Worm (Caenorhabditis elegans) whole organism, young adult: ENCODE data around the gene C49H3.6.

ENCODE experiments used
- B0035.1 ChIP-seq: sonication (generic microtip); optimal IDR thresholded peaks from 2 replicates; lab custom pipeline; 2016; ENCODE audit warnings: missing genetic modification characterization, mild to moderate bottlenecking, missing compliant biosample characterization, missing genotype, missing genetic modification reagents
- F23B12.7 ChIP-seq: sonication (generic microtip); optimal IDR thresholded peaks from 2 replicates; lab custom pipeline; 2017; ENCODE audit warnings: missing genetic modification characterization, mild to moderate bottlenecking, missing compliant biosample characterization, antibody characterized with exemption, moderate library complexity; ENCODE audit not compliant: insufficient read depth
- F33H1.4 ChIP-seq: fragments of 200-800 bp; sonication (Bioruptor generic); IDR thresholded peaks from 2 replicates; pipeline ENCODE4 v1.3.6; 2022; ENCODE audit warnings: missing genetic modification reagents, missing genetic modification characterization, missing compliant biosample characterization
- F52B5.7 ChIP-seq: sonication (generic microtip); optimal IDR thresholded peaks from 2 replicates; lab custom pipeline; 2016; ENCODE audit warnings: mild to moderate bottlenecking, missing genetic modification characterization, missing compliant biosample characterization
- K12H6.12 ChIP-seq: fragments of 200-800 bp; sonication (Bioruptor generic); optimal IDR thresholded peaks from 2 replicates; lab custom pipeline; 2018; ENCODE audit warnings: mild to moderate bottlenecking, missing genetic modification characterization, missing compliant biosample characterization
- T26A5.8 ChIP-seq: sonication (generic microtip); optimal IDR thresholded peaks from 2 replicates; lab custom pipeline; 2016; ENCODE audit warnings: missing genetic modification characterization, missing compliant biosample characterization
- Y79H2A.3 ChIP-seq: fragments of 200-800 bp; sonication (Bioruptor generic); conservative IDR thresholded peaks from 2 replicates; pipeline ENCODE4 v1.3.6; 2022; ENCODE audit warnings: missing genetic modification reagents, missing genetic modification characterization, missing compliant biosample characterization
- akir-1 ChIP-seq: fragments of 200-800 bp; sonication (Bioruptor generic); optimal IDR thresholded peaks from 2 replicates; lab custom pipeline; 2018; ENCODE audit warnings: mild to moderate bottlenecking, missing genetic modification characterization, moderate library complexity, missing compliant biosample characterization
- aptf-3 ChIP-seq: fragments of 200-800 bp; sonication (Bioruptor generic); IDR thresholded peaks from 2 replicates; pipeline ENCODE4 v1.3.6; 2022; ENCODE audit warnings: missing genetic modification characterization, missing compliant biosample characterization
- atf-7 ChIP-seq: sonication (generic microtip); optimal IDR thresholded peaks from 2 replicates; lab custom pipeline; 2017; ENCODE audit warnings: mild to moderate bottlenecking, missing genetic modification characterization, missing compliant biosample characterization
- attf-3 ChIP-seq: fragments of 200-800 bp; sonication (Bioruptor generic); conservative IDR thresholded peaks from 2 replicates; pipeline ENCODE4 v1.3.6; 2022; ENCODE audit warnings: missing genetic modification reagents, missing genetic modification characterization, missing compliant biosample characterization
- attf-5 ChIP-seq: fragments of 200-800 bp; sonication (Bioruptor generic); optimal IDR thresholded peaks from 2 replicates; lab custom pipeline; 2018; ENCODE audit warnings: mild to moderate bottlenecking, missing genetic modification characterization, missing compliant biosample characterization
- cebp-1 ChIP-seq, 2 experiments: fragments of 200-800 bp in 1 of 2; sonication (Bioruptor generic) in 1 of 2; sonication (generic microtip) in 1 of 2; IDR thresholded peaks in 1 of 2; optimal IDR thresholded peaks in 1 of 2; 2 replicates each; pipeline versions ENCODE4 v1.3.6 to Lab custom; 2017 to 2022; ENCODE audit warnings: missing compliant biosample characterization in 2 of 2, missing genetic modification characterization in 2 of 2, mild to moderate bottlenecking in 1 of 2, missing genetic modification reagents in 1 of 2, moderate library complexity in 1 of 2
- cebp-2 ChIP-seq: fragments of 200-800 bp; sonication (Bioruptor generic); IDR thresholded peaks from 2 replicates; pipeline ENCODE4 v1.3.6; 2022; ENCODE audit warnings: missing genetic modification characterization, missing compliant biosample characterization
- ceh-100 ChIP-seq: fragments of 200-800 bp; sonication (Bioruptor generic); IDR thresholded peaks from 2 replicates; pipeline ENCODE4 v1.3.6; 2022; ENCODE audit warnings: missing genetic modification reagents, missing genetic modification characterization, missing compliant biosample characterization
- ceh-27 ChIP-seq: fragments of 200-800 bp; sonication (Bioruptor generic); optimal IDR thresholded peaks from 2 replicates; lab custom pipeline; 2018; ENCODE audit warnings: mild to moderate bottlenecking, missing genetic modification characterization, moderate library complexity, missing compliant biosample characterization
- ekl-4 ChIP-seq: fragments of 200-800 bp; sonication (Bioruptor generic); IDR thresholded peaks from 2 replicates; pipeline ENCODE4 v1.3.6; 2022; ENCODE audit warnings: missing genetic modification reagents, missing genetic modification characterization, missing compliant biosample characterization
- ets-4 ChIP-seq: fragments of 200-800 bp; sonication (Bioruptor generic); optimal IDR thresholded peaks from 2 replicates; lab custom pipeline; 2018; ENCODE audit warnings: mild to moderate bottlenecking, missing genetic modification characterization, missing compliant biosample characterization
- hmg-1.2 ChIP-seq: fragments of 200-800 bp; sonication (Bioruptor generic); IDR thresholded peaks from 2 replicates; pipeline ENCODE4 v1.3.6; 2022; ENCODE audit warnings: missing genetic modification reagents, missing genetic modification characterization, missing compliant biosample characterization
- let-526 ChIP-seq: fragments of 200-800 bp; sonication (Bioruptor generic); IDR thresholded peaks from 2 replicates; pipeline ENCODE4 v1.3.6; 2022; ENCODE audit warnings: missing genetic modification reagents, missing genetic modification characterization, missing compliant biosample characterization
- let-607 ChIP-seq, 2 experiments: fragments of 200-800 bp in 1 of 2; sonication (Bioruptor generic) in 1 of 2; sonication (generic microtip) in 1 of 2; optimal IDR thresholded peaks; 2 replicates each; lab custom pipeline; 2016 to 2018; ENCODE audit warnings: mild to moderate bottlenecking in 2 of 2, missing compliant biosample characterization in 2 of 2, missing genetic modification characterization in 2 of 2, moderate library complexity in 2 of 2, missing genotype in 1 of 2
- lin-26 ChIP-seq: fragments of 200-800 bp; sonication (Bioruptor generic); IDR thresholded peaks from 2 replicates; pipeline ENCODE4 v1.3.6; 2022; ENCODE audit warnings: missing genetic modification reagents, missing genetic modification characterization, missing compliant biosample characterization
- lin-35 ChIP-seq, 3 experiments: fragments of 150-350 bp in 2 of 3; sonication (generic microtip) in 1 of 3; optimal IDR thresholded peaks; 2 replicates each; lab custom pipeline; 2014 to 2018; ENCODE audit warnings: missing biosample characterization in 3 of 3, missing genetic modification characterization in 3 of 3, missing genetic modification reagents in 3 of 3
- madf-3 ChIP-seq: fragments of 200-800 bp; sonication (Bioruptor generic); IDR thresholded peaks from 2 replicates; pipeline ENCODE4 v1.3.6; 2022; ENCODE audit warnings: missing genetic modification reagents, missing genetic modification characterization, missing compliant biosample characterization
- madf-6 ChIP-seq: fragments of 200-800 bp; sonication (Bioruptor generic); IDR thresholded peaks from 2 replicates; pipeline ENCODE4 v1.3.6; 2022; ENCODE audit warnings: missing genetic modification reagents, missing genetic modification characterization, missing compliant biosample characterization
- mxl-1 ChIP-seq: sonication (generic microtip); optimal IDR thresholded peaks from 2 replicates; lab custom pipeline; 2016; ENCODE audit warnings: missing genetic modification characterization, missing compliant biosample characterization
- nfya-1 ChIP-seq: sonication (generic microtip); optimal IDR thresholded peaks from 2 replicates; lab custom pipeline; 2017; ENCODE audit warnings: antibody characterized with exemption, missing compliant biosample characterization, missing genetic modification characterization, borderline replicate concordance; ENCODE audit not compliant: insufficient read depth
- nfyb-1 ChIP-seq: fragments of 200-800 bp; sonication (Bioruptor generic); IDR thresholded peaks from 2 replicates; pipeline ENCODE4 v1.3.6; 2022; ENCODE audit warnings: missing genetic modification reagents, missing genetic modification characterization, missing compliant biosample characterization
- rpc-1 ChIP-seq, 2 experiments: fragments of 150-350 bp in 1 of 2; sonication (generic microtip) in 1 of 2; optimal IDR thresholded peaks; 2 replicates each; lab custom pipeline; 2014 to 2018; ENCODE audit warnings: missing biosample characterization in 1 of 2, missing genetic modification characterization in 1 of 2, missing genetic modification reagents in 1 of 2, missing genotype in 1 of 2
- sdz-38 ChIP-seq: sonication (generic microtip); optimal IDR thresholded peaks from 2 replicates; lab custom pipeline; 2016; ENCODE audit warnings: missing genotype, missing genetic modification characterization, missing compliant biosample characterization
- sea-2 ChIP-seq: fragments of 200-800 bp; sonication (Bioruptor generic); IDR thresholded peaks from 2 replicates; pipeline ENCODE4 v1.3.6; 2022; ENCODE audit warnings: missing genetic modification characterization, missing compliant biosample characterization
- snpc-3.4 ChIP-seq: sonication (generic microtip); optimal IDR thresholded peaks from 2 replicates; lab custom pipeline; 2017; ENCODE audit warnings: missing genetic modification characterization, mild to moderate bottlenecking, missing compliant biosample characterization, antibody characterized with exemption, moderate library complexity, missing genotype, missing genetic modification reagents
- somi-1 ChIP-seq: fragments of 200-800 bp; sonication (Bioruptor generic); optimal IDR thresholded peaks from 2 replicates; lab custom pipeline; 2018; ENCODE audit warnings: mild to moderate bottlenecking, missing genetic modification characterization, missing compliant biosample characterization
- ztf-6 ChIP-seq: fragments of 200-800 bp; sonication (Bioruptor generic); IDR thresholded peaks from 2 replicates; pipeline ENCODE4 v1.3.6; 2022; ENCODE audit warnings: missing genetic modification reagents, missing genetic modification characterization, missing compliant biosample characterization

Gene C49H3.6

DNA sequence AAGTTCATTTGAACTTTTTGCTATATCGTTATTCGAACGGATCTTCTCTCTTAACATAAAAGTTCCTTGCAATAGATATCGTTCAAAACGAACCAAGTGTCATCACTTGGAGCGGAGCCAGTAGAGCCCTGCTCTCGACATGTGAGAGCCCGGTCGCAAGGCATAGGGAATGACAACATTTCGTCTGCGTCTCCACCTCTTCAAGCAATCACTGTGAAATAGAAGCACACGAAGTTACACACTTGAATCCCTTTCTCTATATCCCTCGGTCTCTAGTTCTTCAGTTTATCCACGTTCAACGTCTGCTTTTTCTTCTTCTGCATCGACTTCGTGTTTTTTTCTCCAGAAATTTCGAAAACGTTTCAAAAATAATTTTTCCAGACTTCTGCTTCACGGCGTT lies at the start of gene C49H3.6:
TSS of gene C49H3.6 (plus strand) at position 380 of the 400 bp plus-strand sequence.
- TF ChIP-seq lin-35 (GFP tag; optimal IDR thresholded peaks at IDR 0.05; lab: Kevin White, UChicago), result peak in 1 of 3 experiments; percentile 63
- TF ChIP-seq cebp-1 (GFP tag; IDR thresholded peaks at IDR 0.05; lab: Robert Waterston, UW), result no peak
- TF ChIP-seq cebp-1 (tag; optimal IDR thresholded peaks at IDR 0.05; lab: Kevin White, UChicago), result peak; percentile 29
- peak; percentile 19; the same call in 1 of the 2 replicates for TF ChIP-seq madf-6 (GFP tag; lab: Robert Waterston, UW)
- 0 out of 2 replicates have a peak, but pooled peaks have one; percentile 28 for TF ChIP-seq madf-3
- peak; percentile 52; the same call in 1 of the 2 replicates for TF ChIP-seq nfyb-1
- no peak for TF ChIP-seq ztf-6 (GFP tag; lab: Robert Waterston, UW)
- no peak for TF ChIP-seq T26A5.8
- TF ChIP-seq F52B5.7, result no peak
- peak; percentile 43 for TF ChIP-seq ceh-27

DNA sequence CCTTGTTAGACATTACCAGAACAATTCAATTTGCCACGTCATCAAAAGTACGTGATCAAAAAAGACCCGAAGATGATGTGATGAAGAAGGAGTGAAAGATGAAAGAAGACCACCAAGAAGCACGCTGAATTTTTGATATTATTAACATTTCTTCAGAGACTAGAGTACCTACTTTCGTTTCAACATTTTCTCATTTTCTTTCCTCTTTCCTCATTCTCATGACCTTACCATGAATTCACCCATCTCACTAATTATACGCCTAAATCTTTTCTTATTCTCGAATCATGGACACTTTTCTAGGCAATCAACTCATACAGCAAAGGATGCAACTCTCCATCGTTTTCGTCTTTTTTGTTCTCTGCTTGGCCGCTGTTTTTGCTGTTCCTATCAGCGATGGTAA lies 34.9 kb upstream of the C49H3.6 start, which contains the start of gene flp-10:
TSS of gene flp-10 (plus strand) at position 301 of the 400 bp plus-strand sequence.
- TF ChIP-seq aptf-3 (GFP tag; lab: Robert Waterston, UW) (no peak), F33H1.4 (no peak), let-526 (GFP tag; lab: Robert Waterston, UW) (no peak), mxl-1 (tag; lab: Kevin White, UChicago) (no peak), lin-26 (GFP tag; lab: Robert Waterston, UW) (no peak), B0035.1 (tag; lab: Kevin White, UChicago) (no peak), snpc-3.4 (no peak), attf-5 (GFP tag; lab: Kevin White, UChicago) (no peak), rpc-1 (optimal IDR thresholded peaks at IDR 0.05; lab: Kevin White, UChicago) (no peak), rpc-1 (tag; optimal IDR thresholded peaks at IDR 0.05; lab: Kevin White, UChicago) (no peak), atf-7 (tag; lab: Kevin White, UChicago) (no peak), let-607 (tag; optimal IDR thresholded peaks at IDR 0.05; lab: Kevin White, UChicago) (no peak), sea-2 (GFP tag; lab: Robert Waterston, UW) (no peak), akir-1 (GFP tag; lab: Kevin White, UChicago) (no peak), ekl-4 (GFP tag; lab: Robert Waterston, UW) (no peak), somi-1 (GFP tag; lab: Kevin White, UChicago) (no peak)

DNA sequence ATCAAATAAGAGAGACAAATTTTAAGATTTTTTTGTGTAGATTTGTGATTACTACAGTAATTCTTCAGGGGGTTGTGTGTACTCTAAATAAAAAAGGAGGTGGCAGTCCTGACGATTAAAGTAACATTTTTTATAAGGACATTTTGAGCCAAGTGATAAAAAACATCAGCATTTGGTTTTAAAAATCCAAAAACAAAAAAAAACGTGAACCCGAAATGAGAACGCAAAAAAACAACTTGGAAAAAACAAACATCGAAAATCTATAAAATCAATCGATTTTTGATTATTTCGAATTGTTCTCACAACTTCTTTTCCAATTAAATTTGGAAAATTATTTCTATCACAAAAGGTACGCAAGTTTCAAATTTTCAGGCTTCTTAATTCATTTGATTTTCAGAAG lies 33.1 kb upstream of the C49H3.6 start, which contains the start of gene T06C10.3:
TSS of gene T06C10.3 (plus strand) at position 301 of the 400 bp plus-strand sequence.
- no peak for TF ChIP-seq nfya-1 (tag; lab: Kevin White, UChicago)
- TF ChIP-seq cebp-2 (GFP tag; lab: Robert Waterston, UW), result no peak
- no peak for TF ChIP-seq ztf-6 (GFP tag; lab: Robert Waterston, UW)
- TF ChIP-seq F23B12.7 (tag; lab: Kevin White, UChicago), result no peak
- TF ChIP-seq ets-4 (GFP tag; lab: Kevin White, UChicago), result no peak
- TF ChIP-seq sdz-38 (tag; lab: Kevin White, UChicago), result no peak
- no peak for TF ChIP-seq madf-3
- TF ChIP-seq atf-7 (tag; lab: Kevin White, UChicago), result no peak
- TF ChIP-seq attf-3 (GFP tag; lab: Robert Waterston, UW), result no peak
- TF ChIP-seq hmg-1.2 (GFP tag; lab: Robert Waterston, UW), result no peak
- no peak for TF ChIP-seq ceh-100 (GFP tag; lab: Robert Waterston, UW)
- no peak for TF ChIP-seq Y79H2A.3
- no peak for TF ChIP-seq K12H6.12
- TF ChIP-seq, all 124 proteins: peak for 0
